Worm (Caenorhabditis elegans) whole organism, midembryonic: ENCODE measurements around the gene clec-20.
"Not testable (repeated sequence)": the region's sequence is repeated elsewhere in the genome, so short reads cannot be mapped to it uniquely, and the experiment has no call there.

Source experiments
- T22C8.4 ChIP-seq: fragments of 200-800 bp; sonication (Bioruptor generic); IDR thresholded peaks from 2 replicates; pipeline ENCODE4 v1.3.6; 2022; ENCODE audit warnings: missing genetic modification characterization, missing compliant biosample characterization
- cog-1 ChIP-seq: sonication (generic microtip); optimal IDR thresholded peaks from 2 replicates; lab custom pipeline; 2016; ENCODE audit warnings: missing genetic modification characterization, missing compliant biosample characterization
- flt-1 ChIP-seq: fragments of 200-800 bp; sonication (Bioruptor generic); IDR thresholded peaks from 2 replicates; pipeline ENCODE4 v1.3.6; 2022; ENCODE audit warnings: missing genetic modification characterization, missing compliant biosample characterization
- klf-2 ChIP-seq: fragments of 200-800 bp; sonication (Bioruptor generic); conservative IDR thresholded peaks from 2 replicates; pipeline ENCODE4 v1.3.6; 2022; ENCODE audit warnings: missing genetic modification reagents, missing genetic modification characterization, missing compliant biosample characterization
- med-1 ChIP-seq: sonication (generic microtip); optimal IDR thresholded peaks from 2 replicates; lab custom pipeline; 2017; ENCODE audit warnings: missing genetic modification characterization, mild to moderate bottlenecking, missing compliant biosample characterization, antibody characterized with exemption, missing genetic modification reagents; ENCODE audit not compliant: insufficient read depth
- ref-1 ChIP-seq: fragments of 200-800 bp; sonication (Bioruptor generic); conservative IDR thresholded peaks from 2 replicates; pipeline ENCODE4 v1.3.6; 2022; ENCODE audit warnings: missing genetic modification reagents, missing genetic modification characterization, missing compliant biosample characterization
- tab-1 ChIP-seq: fragments of 200-800 bp; sonication (Bioruptor generic); IDR thresholded peaks from 2 replicates; pipeline ENCODE4 v1.3.6; 2022; ENCODE audit warnings: missing genetic modification characterization, missing compliant biosample characterization
- ztf-23 ChIP-seq: fragments of 200-800 bp; sonication (Bioruptor generic); IDR thresholded peaks from 2 replicates; pipeline ENCODE4 v1.3.6; 2022; ENCODE audit warnings: missing genetic modification reagents, missing genetic modification characterization, missing compliant biosample characterization
- ztf-29 ChIP-seq: fragments of 200-800 bp; sonication (Bioruptor generic); IDR thresholded peaks from 2 replicates; pipeline ENCODE4 v1.3.6; 2022; ENCODE audit warnings: missing genetic modification reagents, missing genetic modification characterization, missing compliant biosample characterization

clec-20 gene

DNA sequence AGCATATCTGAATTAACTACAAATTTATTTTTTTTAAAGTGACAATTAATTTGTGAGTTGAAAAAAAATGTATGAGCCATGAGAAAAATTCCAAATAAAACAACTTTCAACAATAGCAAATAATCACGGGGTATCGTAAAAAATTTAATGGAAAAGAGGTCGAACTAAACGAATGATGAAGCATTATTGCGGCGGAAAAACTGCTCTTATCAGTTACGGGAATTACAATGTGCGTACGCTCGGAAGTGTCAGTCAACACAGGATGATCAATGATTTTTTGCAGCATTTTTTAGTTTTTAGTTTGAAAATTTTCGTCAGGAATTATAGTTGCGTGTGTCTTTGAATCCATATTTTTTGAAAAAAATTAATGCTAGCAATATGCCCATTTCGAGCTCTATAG, 18.3 kb downstream of the clec-20 start:
- TF ChIP-seq T22C8.4 (GFP tag; lab: Robert Waterston, UW) (no peak), flt-1 (GFP tag; lab: Robert Waterston, UW) (no peak), cog-1 (tag; lab: Kevin White, UChicago) (no peak), ztf-23 (GFP tag; lab: Robert Waterston, UW) (no peak), med-1 (no peak)

DNA sequence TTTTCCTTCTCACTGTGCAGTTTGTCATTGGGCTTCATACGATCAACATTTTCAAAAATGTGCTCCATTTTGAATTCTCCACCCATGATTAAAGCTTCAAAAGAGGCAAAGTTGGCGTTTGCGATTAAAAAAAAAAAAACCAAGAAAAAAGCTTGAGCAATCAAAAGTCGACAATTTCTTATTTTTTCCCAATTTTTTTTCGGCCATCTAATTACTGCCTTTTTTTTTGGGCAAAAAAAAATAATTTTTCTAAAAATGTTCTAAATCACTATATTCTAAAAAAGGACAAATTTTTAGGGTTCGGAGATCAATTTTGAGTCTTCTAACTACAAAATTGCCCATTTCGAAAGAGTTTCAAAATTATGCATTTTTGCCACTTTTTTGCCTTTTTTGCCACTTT, 19.0 kb downstream of the clec-20 start, which contains the start of gene K05F6.10:
K05F6.10 (minus strand) TSS at position 101 of the 400 bp plus-strand sequence.
- TF ChIP-seq tab-1 (GFP tag; lab: Robert Waterston, UW): no peak
- no peak for TF ChIP-seq ztf-23 (GFP tag; lab: Robert Waterston, UW)
- TF ChIP-seq ztf-29 (GFP tag; lab: Robert Waterston, UW): no peak
- TF ChIP-seq flt-1 (GFP tag; lab: Robert Waterston, UW): no peak
- no peak for TF ChIP-seq med-1
- TF ChIP-seq T22C8.4 (GFP tag; lab: Robert Waterston, UW): no peak
- TF ChIP-seq ref-1 (GFP tag; lab: Robert Waterston, UW): no peak
- no peak for TF ChIP-seq klf-2 (GFP tag; lab: Robert Waterston, UW)
- TF ChIP-seq cog-1 (tag; lab: Kevin White, UChicago): no peak

DNA sequence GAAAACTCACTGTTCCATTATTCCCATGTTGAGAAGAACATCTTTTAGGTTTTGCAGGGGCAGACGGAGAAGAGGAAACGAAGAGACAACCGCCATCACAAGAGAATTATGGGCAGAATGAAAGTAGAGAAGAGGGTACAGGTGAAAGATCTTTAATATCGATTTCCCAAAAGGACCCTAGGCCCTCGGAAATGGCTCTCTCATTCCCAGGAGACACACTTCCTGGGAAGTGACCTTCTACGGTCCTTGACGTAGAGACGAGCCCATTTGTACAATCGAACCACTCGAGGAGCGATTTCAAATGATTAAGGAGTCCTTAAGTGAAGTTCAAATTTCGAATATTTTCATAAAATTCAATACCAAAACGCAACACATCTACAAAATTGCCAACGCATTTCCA, 24.0 kb downstream of the clec-20 start, which contains the start of gene fbxb-46:
fbxb-46 (minus strand) TSS at position 101 of the 400 bp plus-strand sequence.
- TF ChIP-seq tab-1 (GFP tag; lab: Robert Waterston, UW) (no peak), klf-2 (GFP tag; lab: Robert Waterston, UW) (no peak), med-1 (no peak), flt-1 (GFP tag; lab: Robert Waterston, UW) (no peak), cog-1 (tag; lab: Kevin White, UChicago) (no peak), T22C8.4 (GFP tag; lab: Robert Waterston, UW) (no peak), ztf-23 (GFP tag; lab: Robert Waterston, UW) (no peak), ref-1 (GFP tag; lab: Robert Waterston, UW) (no peak), ztf-29 (GFP tag; lab: Robert Waterston, UW) (no peak)

DNA sequence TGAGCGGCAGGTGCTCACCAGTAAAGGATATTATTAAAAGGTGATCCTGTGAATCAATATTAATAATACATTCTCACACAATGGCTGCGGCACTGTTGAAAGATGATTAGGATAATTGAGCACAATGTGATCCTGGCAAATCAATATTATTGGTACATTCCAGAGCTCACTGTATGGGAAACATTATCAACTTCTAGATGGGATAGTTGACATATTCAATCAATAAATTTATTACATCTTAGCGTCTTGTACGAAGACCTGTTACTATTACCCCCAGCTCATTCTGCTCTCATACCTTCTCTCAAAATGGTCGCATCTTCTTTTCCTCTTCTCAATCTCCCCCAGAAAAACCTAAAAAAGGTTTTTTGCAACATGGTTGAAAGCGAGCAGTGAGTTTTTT, 26.8 kb downstream of the clec-20 start, which contains the start of gene fbxb-49:
fbxb-49 (plus strand) TSS at position 301 of the 400 bp plus-strand sequence.
- TF ChIP-seq tab-1 (GFP tag; lab: Robert Waterston, UW): no peak
- TF ChIP-seq T22C8.4 (GFP tag; lab: Robert Waterston, UW): no peak
- TF ChIP-seq ztf-29 (GFP tag; lab: Robert Waterston, UW): no peak
- no peak for TF ChIP-seq med-1
- no peak for TF ChIP-seq klf-2 (GFP tag; lab: Robert Waterston, UW)
- no peak for TF ChIP-seq ztf-23 (GFP tag; lab: Robert Waterston, UW)
- TF ChIP-seq ref-1 (GFP tag; lab: Robert Waterston, UW): no peak
- no peak for TF ChIP-seq flt-1 (GFP tag; lab: Robert Waterston, UW)
- no peak for TF ChIP-seq cog-1 (tag; lab: Kevin White, UChicago)

DNA sequence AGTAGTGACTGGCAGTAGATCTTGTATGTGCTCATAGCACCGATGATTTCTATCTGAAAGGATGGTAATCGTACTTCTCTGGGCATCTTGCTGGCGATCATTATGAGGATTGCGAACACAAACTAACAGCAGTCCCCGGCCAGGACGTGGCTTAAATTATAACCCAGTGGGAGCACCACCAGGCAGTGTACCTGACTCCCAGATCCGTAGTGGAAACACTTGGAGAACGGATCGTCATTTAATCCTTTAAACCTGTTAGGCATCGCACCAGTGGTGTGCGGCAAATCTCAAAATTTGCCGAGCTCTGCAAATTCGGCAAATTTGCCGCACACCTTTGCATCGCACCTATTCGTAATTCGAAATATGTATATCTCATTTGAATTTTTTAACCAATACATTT, 27.4 kb downstream of the clec-20 start, which contains the start of gene K05F6.8:
K05F6.8 (minus strand) TSS at position 101 of the 400 bp plus-strand sequence.
- TF ChIP-seq ref-1 (GFP tag; lab: Robert Waterston, UW): no peak

DNA sequence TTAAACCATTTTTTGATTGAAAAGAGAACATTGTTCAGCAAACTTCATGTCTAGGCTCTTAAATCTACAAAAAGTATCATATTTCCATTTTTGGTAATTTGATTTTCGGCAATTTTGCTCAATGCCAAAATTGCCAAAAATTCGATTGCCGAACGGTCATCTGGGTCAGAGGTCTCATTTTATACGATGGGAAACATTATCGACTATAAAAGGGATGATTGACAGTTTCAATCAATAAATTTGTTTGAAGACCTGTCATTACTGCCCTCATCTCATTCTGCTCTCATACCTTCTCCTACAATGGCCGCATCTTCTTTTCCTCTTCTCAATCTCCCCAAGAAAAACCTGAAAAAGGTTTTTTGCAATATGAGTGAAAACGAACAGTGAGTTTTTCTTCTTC, 33.2 kb downstream of the clec-20 start, which contains the start of gene K05F6.14:
K05F6.14 (plus strand) TSS at position 301 of the 400 bp plus-strand sequence.
- TF ChIP-seq ztf-23 (GFP tag; lab: Robert Waterston, UW) (no peak), klf-2 (GFP tag; lab: Robert Waterston, UW) (no peak), cog-1 (tag; lab: Kevin White, UChicago) (no peak), ztf-29 (GFP tag; lab: Robert Waterston, UW) (no peak), T22C8.4 (GFP tag; lab: Robert Waterston, UW) (no peak), ref-1 (GFP tag; lab: Robert Waterston, UW) (no peak), med-1 (no peak), flt-1 (GFP tag; lab: Robert Waterston, UW) (no peak), tab-1 (GFP tag; lab: Robert Waterston, UW) (no peak)

DNA sequence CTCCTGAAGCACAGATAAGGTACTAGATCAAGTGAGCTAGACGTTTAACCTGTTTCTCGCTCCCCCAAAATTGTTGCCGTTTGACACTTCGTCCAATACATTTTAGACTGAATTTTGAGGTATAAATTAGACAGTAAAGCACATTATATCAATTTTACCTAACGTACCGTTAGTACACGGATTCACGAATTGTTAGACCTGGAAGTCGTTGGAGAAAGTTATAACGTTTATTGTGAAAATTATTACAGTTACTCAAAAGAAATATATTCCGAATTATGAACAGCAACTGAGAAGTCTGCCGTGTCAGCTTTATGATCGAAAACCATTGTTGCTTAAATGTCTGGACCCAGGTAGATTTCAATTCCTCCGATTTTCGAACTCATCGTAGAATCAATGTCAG, 34.2 kb downstream of the clec-20 start:
- TF ChIP-seq ref-1 (GFP tag; lab: Robert Waterston, UW) (no peak), med-1 (no peak), klf-2 (GFP tag; lab: Robert Waterston, UW) (no peak), ztf-29 (GFP tag; lab: Robert Waterston, UW) (no peak), tab-1 (GFP tag; lab: Robert Waterston, UW) (no peak), cog-1 (tag; lab: Kevin White, UChicago) (no peak), T22C8.4 (GFP tag; lab: Robert Waterston, UW) (no peak), ztf-23 (GFP tag; lab: Robert Waterston, UW) (no peak), flt-1 (GFP tag; lab: Robert Waterston, UW) (no peak)

DNA sequence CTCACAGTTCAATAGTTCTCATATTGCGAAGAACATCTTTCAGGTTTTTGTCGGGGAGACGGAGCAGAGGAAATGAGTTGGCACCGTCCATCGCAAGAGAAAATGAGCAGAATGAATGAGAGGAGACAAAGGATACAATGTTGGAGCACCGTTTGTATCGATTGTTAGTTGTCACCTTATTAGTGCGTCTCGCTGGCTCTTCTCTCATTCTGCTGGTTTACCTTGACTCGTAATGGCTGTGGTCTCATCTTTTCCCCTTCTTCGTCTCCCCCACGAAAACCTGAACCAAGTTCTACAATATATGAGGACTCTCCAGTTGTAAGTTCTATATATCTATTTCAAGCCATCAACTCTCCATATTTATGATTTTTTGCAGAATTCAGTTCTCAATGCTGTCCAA, 38.8 kb downstream of the clec-20 start, which contains the start of the genes fbxb-54 and fbxb-50:
fbxb-54 (minus strand) TSS at position 101 of the 400 bp plus-strand sequence.
fbxb-50 (plus strand) TSS at position 227 of the 400 bp plus-strand sequence.
- not testable (repeated sequence) for TF ChIP-seq cog-1 (tag; lab: Kevin White, UChicago); tab-1 (GFP tag; lab: Robert Waterston, UW); T22C8.4 (GFP tag; lab: Robert Waterston, UW)

DNA sequence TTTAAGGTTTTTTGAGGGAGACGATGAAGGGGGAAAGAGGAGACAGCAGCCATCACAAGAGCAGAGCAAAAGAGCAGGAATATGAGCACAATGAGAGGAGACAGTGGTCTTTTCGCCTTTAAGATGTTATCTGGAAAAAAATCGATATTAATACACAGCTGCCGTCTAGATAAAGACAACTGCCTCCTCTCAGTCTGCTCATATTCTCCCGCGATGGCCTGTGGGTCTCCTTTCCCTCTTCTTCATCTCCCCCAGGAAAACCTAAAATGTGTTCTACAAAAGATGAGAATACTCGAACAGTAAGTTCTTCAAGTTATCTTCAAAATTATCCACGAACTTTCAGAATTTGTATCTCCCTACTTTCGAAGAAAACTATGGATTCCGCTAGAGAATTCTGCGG, 44.5 kb downstream of the clec-20 start, which contains the start of the genes fbxb-52 and fbxb-51:
fbxb-52 (minus strand) TSS at position 101 of the 400 bp plus-strand sequence.
fbxb-51 (plus strand) TSS at position 212 of the 400 bp plus-strand sequence.
- TF ChIP-seq tab-1 (GFP tag; lab: Robert Waterston, UW) (no peak), ref-1 (GFP tag; lab: Robert Waterston, UW) (no peak), T22C8.4 (GFP tag; lab: Robert Waterston, UW) (no peak), ztf-23 (GFP tag; lab: Robert Waterston, UW) (no peak), cog-1 (tag; lab: Kevin White, UChicago) (no peak), flt-1 (GFP tag; lab: Robert Waterston, UW) (no peak), med-1 (no peak), klf-2 (GFP tag; lab: Robert Waterston, UW) (no peak), ztf-29 (GFP tag; lab: Robert Waterston, UW) (no peak)
